Fruit fly (Drosophila melanogaster) whole organism, embryonic: ENCODE data around the gene c-cup.

Experiments used
- Atf6 ChIP-seq: fragments of 200-800 bp; sonication (Bioruptor generic); IDR thresholded peaks from 2 replicates; pipeline ENCODE4 v1.3.6; 2022; ENCODE audit warnings: missing biosample characterization, missing genetic modification characterization
- CG11247 ChIP-seq: fragments of 200-800 bp; sonication (Bioruptor generic); IDR thresholded peaks from 2 replicates; pipeline ENCODE4 v1.3.6; 2022; ENCODE audit warnings: missing biosample characterization, missing genetic modification characterization
- CG12104 ChIP-seq: fragments of 200-800 bp; sonication (Bioruptor generic); optimal IDR thresholded peaks from 3 replicates; lab custom pipeline; 2016; ENCODE audit warnings: missing biosample characterization, missing genetic modification characterization
- CG13424 ChIP-seq: fragments of 200-800 bp; sonication (Bioruptor generic); optimal IDR thresholded peaks from 2 replicates; lab custom pipeline; 2019; ENCODE audit warnings: missing biosample characterization, mild to moderate bottlenecking, missing genetic modification characterization, moderate library complexity
- CG15514 ChIP-seq: fragments of 200-800 bp; sonication (Bioruptor generic); optimal IDR thresholded peaks from 3 replicates; lab custom pipeline; 2017; ENCODE audit warnings: missing biosample characterization, missing genetic modification characterization, mild to moderate bottlenecking, moderate library complexity, missing genetic modification reagents
- CG16779 ChIP-seq: fragments of 200-800 bp; sonication (Bioruptor generic); IDR thresholded peaks from 2 replicates; pipeline ENCODE4 v1.3.6; 2022; ENCODE audit warnings: missing biosample characterization, missing genetic modification characterization
- CG17359 ChIP-seq: fragments of 200-800 bp; sonication (Bioruptor generic); optimal IDR thresholded peaks from 3 replicates; lab custom pipeline; 2018; ENCODE audit warnings: missing biosample characterization, mild to moderate bottlenecking, missing genetic modification characterization, moderate library complexity
- CG17912 ChIP-seq: fragments of 200-800 bp; sonication (Bioruptor generic); optimal IDR thresholded peaks from 2 replicates; lab custom pipeline; 2018; ENCODE audit warnings: missing biosample characterization, mild to moderate bottlenecking, missing genetic modification characterization
- CG18011 ChIP-seq: fragments of 200-800 bp; sonication (Bioruptor generic); optimal IDR thresholded peaks from 2 replicates; lab custom pipeline; 2017; ENCODE audit warnings: missing biosample characterization, missing genetic modification characterization, mild to moderate bottlenecking, moderate library complexity, missing genotype
- CG18599 ChIP-seq: fragments of 200-800 bp; sonication (Bioruptor generic); optimal IDR thresholded peaks from 3 replicates; lab custom pipeline; 2017; ENCODE audit warnings: missing biosample characterization, missing genetic modification characterization, mild to moderate bottlenecking, moderate library complexity, missing genetic modification reagents
- CG2120 ChIP-seq: fragments of 200-800 bp; sonication (Bioruptor generic); optimal IDR thresholded peaks from 3 replicates; lab custom pipeline; 2016; ENCODE audit warnings: missing biosample characterization, missing genetic modification characterization
- CG2199 ChIP-seq: fragments of 200-800 bp; sonication (Bioruptor generic); IDR thresholded peaks from 3 replicates; pipeline ENCODE4 v1.3.6; 2022; ENCODE audit warnings: missing biosample characterization, missing genetic modification characterization
- CG3065 ChIP-seq: fragments of 200-800 bp; sonication (Bioruptor generic); optimal IDR thresholded peaks from 2 replicates; lab custom pipeline; 2016; ENCODE audit warnings: missing biosample characterization, missing genetic modification characterization
- CG3847 ChIP-seq: fragments of 200-800 bp; sonication (Bioruptor generic); IDR thresholded peaks from 2 replicates; pipeline ENCODE4 v1.3.6; 2022; ENCODE audit warnings: missing biosample characterization, missing genetic modification characterization
- CG4617 ChIP-seq: fragments of 200-800 bp; sonication (Bioruptor generic); optimal IDR thresholded peaks from 3 replicates; lab custom pipeline; 2016; ENCODE audit warnings: missing biosample characterization, missing genetic modification characterization, borderline replicate concordance
- CG7357 ChIP-seq: fragments of 200-800 bp; sonication (Bioruptor generic); IDR thresholded peaks from 3 replicates; pipeline ENCODE4 v1.3.6; 2022; ENCODE audit warnings: missing biosample characterization, missing genetic modification characterization
- CG8388 ChIP-seq: fragments of 200-800 bp; sonication (Bioruptor generic); optimal IDR thresholded peaks from 2 replicates; lab custom pipeline; 2019; ENCODE audit warnings: missing biosample characterization, mild to moderate bottlenecking, missing genetic modification characterization, moderate library complexity
- CG9797 ChIP-seq: fragments of 200-800 bp; sonication (Bioruptor generic); optimal IDR thresholded peaks from 3 replicates; lab custom pipeline; 2018; ENCODE audit warnings: missing biosample characterization, mild to moderate bottlenecking, missing genetic modification characterization
- CG9817 ChIP-seq: fragments of 200-800 bp; sonication (Bioruptor generic); optimal IDR thresholded peaks from 2 replicates; lab custom pipeline; 2018; ENCODE audit warnings: missing biosample characterization, mild to moderate bottlenecking, missing genetic modification characterization, moderate library complexity
- CoRest ChIP-seq: fragments of 200-800 bp; sonication (Bioruptor generic); optimal IDR thresholded peaks from 3 replicates; lab custom pipeline; 2018; ENCODE audit warnings: missing biosample characterization, mild to moderate bottlenecking, missing genetic modification characterization, moderate library complexity
- Dbx ChIP-seq: fragments of 200-800 bp; sonication (Bioruptor generic); IDR thresholded peaks from 3 replicates; pipeline ENCODE4 v1.3.6; 2022; ENCODE audit warnings: missing biosample characterization, missing genetic modification characterization
- Elba2 ChIP-seq: fragments of 200-800 bp; sonication (Bioruptor generic); optimal IDR thresholded peaks from 3 replicates; lab custom pipeline; 2016; ENCODE audit warnings: missing biosample characterization, missing genetic modification characterization
- HLH54F ChIP-seq: fragments of 200-800 bp; sonication (Bioruptor generic); optimal IDR thresholded peaks from 3 replicates; lab custom pipeline; 2016; ENCODE audit warnings: missing biosample characterization, missing genetic modification characterization
- HmgZ ChIP-seq: fragments of 200-800 bp; sonication (Bioruptor generic); optimal IDR thresholded peaks from 2 replicates; lab custom pipeline; 2018; ENCODE audit warnings: missing biosample characterization, mild to moderate bottlenecking, missing genetic modification characterization
- Hsf ChIP-seq: fragments of 200-800 bp; sonication (Bioruptor generic); optimal IDR thresholded peaks from 3 replicates; lab custom pipeline; 2016; ENCODE audit warnings: missing biosample characterization, missing genetic modification characterization
- Lim3 ChIP-seq: fragments of 200-800 bp; sonication (Bioruptor generic); IDR thresholded peaks from 2 replicates; pipeline ENCODE4 v1.3.6; 2022; ENCODE audit warnings: missing biosample characterization, missing genetic modification characterization
- NfI ChIP-seq: fragments of 200-800 bp; sonication (Bioruptor generic); optimal IDR thresholded peaks from 3 replicates; lab custom pipeline; 2018; ENCODE audit warnings: missing biosample characterization, mild to moderate bottlenecking, missing genetic modification characterization, moderate library complexity
- Oli ChIP-seq: fragments of 200-800 bp; sonication (Bioruptor generic); optimal IDR thresholded peaks from 2 replicates; lab custom pipeline; 2018; ENCODE audit warnings: missing biosample characterization, mild to moderate bottlenecking, missing genetic modification characterization, moderate library complexity
- Rx ChIP-seq: fragments of 200-800 bp; sonication (Bioruptor generic); IDR thresholded peaks from 2 replicates; pipeline ENCODE4 v1.3.6; 2022; ENCODE audit warnings: missing biosample characterization, missing genetic modification characterization
- Ssrp ChIP-seq: fragments of 200-800 bp; sonication (Bioruptor generic); optimal IDR thresholded peaks from 2 replicates; lab custom pipeline; 2018; ENCODE audit warnings: missing biosample characterization, mild to moderate bottlenecking, missing genetic modification characterization, moderate library complexity
- Trl ChIP-seq, 3 experiments: fragments of >200 bp in 2 of 3; fragments of 200-800 bp in 1 of 3; sonication (Bioruptor generic) in 1 of 3; optimal IDR thresholded peaks; 2 replicates in 1 of 3; 3 replicates in 2 of 3; lab custom pipeline; 2016 to 2017; ENCODE audit warnings: missing biosample characterization in 1 of 3, missing genetic modification characterization in 1 of 3
- YL-1 ChIP-seq: fragments of 200-800 bp; sonication (Bioruptor generic); optimal IDR thresholded peaks from 3 replicates; lab custom pipeline; 2017; ENCODE audit warnings: missing biosample characterization, mild to moderate bottlenecking, missing genetic modification characterization
- al ChIP-seq: fragments of 200-800 bp; sonication (Bioruptor generic); IDR thresholded peaks from 2 replicates; pipeline ENCODE4 v1.3.6; 2022; ENCODE audit warnings: missing biosample characterization, missing genetic modification characterization
- caup ChIP-seq: fragments of 200-800 bp; sonication (Bioruptor generic); optimal IDR thresholded peaks from 3 replicates; lab custom pipeline; 2017; ENCODE audit warnings: missing biosample characterization, mild to moderate bottlenecking, missing genetic modification characterization, moderate library complexity; ENCODE audit not compliant: severe bottlenecking
- ci ChIP-seq: fragments of 200-800 bp; sonication (Bioruptor generic); IDR thresholded peaks from 3 replicates; pipeline ENCODE4 v1.3.6; 2022; ENCODE audit warnings: missing biosample characterization, missing genetic modification characterization
- hbn ChIP-seq: fragments of 200-800 bp; sonication (Bioruptor generic); IDR thresholded peaks from 2 replicates; pipeline ENCODE4 v1.3.6; 2022; ENCODE audit warnings: missing biosample characterization, missing genetic modification characterization; ENCODE audit not compliant: partially characterized antibody
- kah ChIP-seq: fragments of 200-800 bp; sonication (Bioruptor generic); optimal IDR thresholded peaks from 2 replicates; lab custom pipeline; 2018; ENCODE audit warnings: missing biosample characterization, mild to moderate bottlenecking, missing genetic modification characterization
- kni ChIP-seq: fragments of 200-800 bp; sonication (Bioruptor generic); optimal IDR thresholded peaks from 3 replicates; lab custom pipeline; 2017; ENCODE audit warnings: mild to moderate bottlenecking, missing biosample characterization, missing genetic modification reagents, missing genetic modification characterization
- lmd ChIP-seq: fragments of 200-800 bp; sonication (Bioruptor generic); IDR thresholded peaks from 2 replicates; pipeline ENCODE4 v1.3.6; 2022; ENCODE audit warnings: missing biosample characterization, missing genetic modification characterization
- org-1 ChIP-seq: fragments of 200-800 bp; sonication (Bioruptor generic); optimal IDR thresholded peaks from 2 replicates; lab custom pipeline; 2017; ENCODE audit warnings: missing biosample characterization, missing genetic modification characterization
- prd ChIP-seq, 3 experiments: fragments of >200 bp in 2 of 3; fragments of 200-800 bp in 1 of 3; sonication (Bioruptor generic) in 1 of 3; optimal IDR thresholded peaks in 2 of 3; IDR thresholded peaks in 1 of 3; 2 replicates in 2 of 3; 3 replicates in 1 of 3; pipeline versions ENCODE4 v1.3.6 to Lab custom; 2017 to 2022; ENCODE audit warnings: missing biosample characterization in 1 of 3, missing genetic modification characterization in 1 of 3
- sd ChIP-seq: fragments of 200-800 bp; sonication (Bioruptor generic); optimal IDR thresholded peaks from 3 replicates; lab custom pipeline; 2018; ENCODE audit warnings: missing biosample characterization, mild to moderate bottlenecking, missing genetic modification characterization, moderate library complexity
- seq ChIP-seq: fragments of 200-800 bp; sonication (Bioruptor generic); IDR thresholded peaks from 2 replicates; pipeline ENCODE4 v1.3.6; 2022; ENCODE audit warnings: missing biosample characterization, missing genetic modification characterization
- slbo ChIP-seq: fragments of 200-800 bp; sonication (Bioruptor generic); IDR thresholded peaks from 2 replicates; pipeline ENCODE4 v1.3.6; 2022; ENCODE audit warnings: missing biosample characterization, missing genetic modification characterization
- sug ChIP-seq: fragments of 200-800 bp; optimal IDR thresholded peaks from 2 replicates; lab custom pipeline; 2019; ENCODE audit warnings: missing biosample characterization, mild to moderate bottlenecking, missing genetic modification characterization, moderate library complexity
- tll ChIP-seq, 2 experiments: fragments of 200-800 bp in 1 of 2; fragments of >200 bp in 1 of 2; sonication (Bioruptor generic) in 1 of 2; optimal IDR thresholded peaks; 2 replicates each; lab custom pipeline; 2017 to 2019; ENCODE audit warnings: missing biosample characterization in 2 of 2, missing genetic modification characterization in 2 of 2, mild to moderate bottlenecking in 1 of 2, moderate library complexity in 1 of 2
- zf30C ChIP-seq: fragments of 200-800 bp; sonication (Bioruptor generic); optimal IDR thresholded peaks from 3 replicates; lab custom pipeline; 2018; ENCODE audit warnings: missing biosample characterization, mild to moderate bottlenecking, missing genetic modification characterization

The c-cup gene

dm6 chr2L:1839019-1839418, 6.7 kb upstream of the c-cup start (continued):
- TF ChIP-seq zf30C (GFP tag; lab: Kevin White, UChicago) = no peak
- TF ChIP-seq sug (tag; lab: Kevin White, UChicago) = no peak
- TF ChIP-seq Rx (GFP tag; lab: Robert Waterston, UW) = no peak; the same call in 1 of the 2 replicates
- TF ChIP-seq CG8388 (GFP tag; lab: Kevin White, UChicago) = no peak
- no peak for TF ChIP-seq CG16779 (GFP tag; lab: Robert Waterston, UW)
- TF ChIP-seq Elba2 (GFP tag; lab: Kevin White, UChicago) = no peak
- peak; percentile 21 for TF ChIP-seq CG2120 (GFP tag; lab: Kevin White, UChicago)
- TF ChIP-seq CG12104 (GFP tag; lab: Kevin White, UChicago) = no peak
- TF ChIP-seq CG18011 = no peak
- TF ChIP-seq CG4617 (GFP tag; lab: Kevin White, UChicago) = no peak
- TF ChIP-seq lmd (GFP tag; lab: Robert Waterston, UW) = peak; percentile 29; the same call in 1 of the 2 replicates
- no peak for TF ChIP-seq hbn (GFP tag; lab: Robert Waterston, UW)
- TF ChIP-seq ci (GFP tag; lab: Robert Waterston, UW) = 0 out of 3 replicates have a peak, but pooled peaks have one; percentile 18
- no peak for TF ChIP-seq Trl (optimal IDR thresholded peaks at IDR 0.05; lab: Kevin White, UChicago)
- TF ChIP-seq Trl (GFP tag; optimal IDR thresholded peaks at IDR 0.05; lab: Kevin White, UChicago) = no peak
- no peak for TF ChIP-seq CG17912 (GFP tag; lab: Kevin White, UChicago)
- TF ChIP-seq Ssrp (tag; lab: Kevin White, UChicago) = no peak
- TF ChIP-seq YL-1 = no peak

dm6 chr2L:1837717-1838368, 5.5 kb upstream of the c-cup start:
- TF ChIP-seq org-1 = peak; percentile 46
- peak; percentile 47 for TF ChIP-seq HLH54F (GFP tag; lab: Kevin White, UChicago)
- peak; percentile 46 for TF ChIP-seq caup (GFP tag; lab: Kevin White, UChicago)
- TF ChIP-seq CG18599 (GFP tag; lab: Kevin White, UChicago) = peak; percentile 80
- peak; percentile 48 for TF ChIP-seq Oli (tag; lab: Kevin White, UChicago)
- TF ChIP-seq Hsf (GFP tag; lab: Kevin White, UChicago) = peak; percentile 4
- TF ChIP-seq CG3065 = no peak
- peak; percentile 44; the same call in 1 of the 2 replicates for TF ChIP-seq Atf6 (GFP tag; lab: Robert Waterston, UW)
- peak; percentile 35 for TF ChIP-seq CG9817 (tag; lab: Kevin White, UChicago)
- peak; percentile 50 for TF ChIP-seq NfI (GFP tag; lab: Kevin White, UChicago)
- peak; percentile 53 for TF ChIP-seq slbo (GFP tag; lab: Robert Waterston, UW)
- no peak for TF ChIP-seq CG11247 (GFP tag; lab: Robert Waterston, UW)
- peak; percentile 51 for TF ChIP-seq CG13424 (tag; lab: Kevin White, UChicago)
- no peak for TF ChIP-seq hbn (GFP tag; lab: Robert Waterston, UW)
- no peak for TF ChIP-seq Lim3 (GFP tag; lab: Robert Waterston, UW)
- no peak for TF ChIP-seq CG9797 (GFP tag; lab: Kevin White, UChicago)
- TF ChIP-seq seq (GFP tag; lab: Robert Waterston, UW) = no peak
- peak; percentile 39 for TF ChIP-seq CG15514 (GFP tag; lab: Kevin White, UChicago)
- no peak for TF ChIP-seq prd (optimal IDR thresholded peaks at IDR 0.05; lab: Kevin White, UChicago)
- TF ChIP-seq prd (GFP tag; IDR thresholded peaks at IDR 0.05; lab: Robert Waterston, UW) = peak; percentile 52; the same call in 1 of the 3 replicates
- TF ChIP-seq CG17359 (tag; lab: Kevin White, UChicago) = peak; percentile 38
- TF ChIP-seq CG3847 (GFP tag; lab: Robert Waterston, UW) = 0 out of 2 replicates have a peak, but pooled peaks have one; percentile 31
- TF ChIP-seq tll (GFP tag; optimal IDR thresholded peaks at IDR 0.05; lab: Kevin White, UChicago) = no peak
- peak; percentile 42 for TF ChIP-seq CoRest (tag; lab: Kevin White, UChicago)
- no peak for TF ChIP-seq al (GFP tag; lab: Robert Waterston, UW)
- no peak for TF ChIP-seq CG2199 (GFP tag; lab: Robert Waterston, UW)
- peak; percentile 56; the same call in 2 of the 3 replicates for TF ChIP-seq Dbx (GFP tag; lab: Robert Waterston, UW)
- no peak for TF ChIP-seq kni
- 0 out of 3 replicates have a peak, but pooled peaks have one; percentile 9 for TF ChIP-seq CG7357 (GFP tag; lab: Robert Waterston, UW)
- no peak for TF ChIP-seq kah (GFP tag; lab: Kevin White, UChicago)
- TF ChIP-seq HmgZ (tag; lab: Kevin White, UChicago) = peak; percentile 15
- TF ChIP-seq sd (tag; lab: Kevin White, UChicago) = no peak
